Fruit fly (Drosophila melanogaster): ENCODE results near the gene tomboy20.

- TF ChIP-seq EcR (GFP tag; optimal IDR thresholded peaks at IDR 0.05), result no peak
- TF ChIP-seq Pif1A (GFP tag; optimal IDR thresholded peaks at IDR 0.05), result no peak
- TF ChIP-seq CG13204 (GFP tag; optimal IDR thresholded peaks at IDR 0.05), result no peak
- no peak for TF ChIP-seq CG14655 (GFP tag; optimal IDR thresholded peaks at IDR 0.05)
- TF ChIP-seq fd96Ca (GFP tag; IDR thresholded peaks at IDR 0.05), result no peak
- TF ChIP-seq CG17806 (tag; optimal IDR thresholded peaks at IDR 0.05), result no peak
- TF ChIP-seq Ets98B (GFP tag; IDR thresholded peaks at IDR 0.05), result no peak
- no peak for TF ChIP-seq CG12605 (GFP tag; IDR thresholded peaks at IDR 0.05)
These were observed 15.3 kb upstream of the tomboy20 start, which contains the start of gene TkR86C for dm6 chr3R:10751061-10751460.

Data from whole organism, pupa.